Worm (Caenorhabditis elegans): ENCODE data around the gene fat-5.

Gene fat-5

DNA sequence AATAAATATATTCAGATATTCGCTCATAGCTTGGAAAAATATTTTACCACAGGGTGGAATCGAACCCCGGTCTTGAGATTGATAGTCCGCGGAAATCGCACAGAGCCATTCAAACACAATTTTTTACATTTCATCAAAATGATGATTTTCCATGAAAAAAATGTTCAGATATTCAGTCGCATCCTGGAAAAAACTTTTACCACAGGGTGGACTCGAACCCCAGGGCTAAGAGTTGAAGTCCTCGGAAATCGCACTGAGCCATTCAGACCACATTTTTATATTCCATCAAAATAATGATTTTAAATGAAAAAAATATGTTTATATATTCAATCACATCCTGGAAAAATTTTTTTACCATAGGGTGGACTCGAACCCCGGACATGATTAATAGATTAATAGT, 2.3 kb upstream of the fat-5 start:
- TF ChIP-seq tag-97 (GFP tag; IDR thresholded peaks at IDR 0.05), result no peak
- TF ChIP-seq lin-38 (GFP tag; IDR thresholded peaks at IDR 0.05), result 0 out of 2 replicates have a peak, but pooled peaks have one; percentile 22

DNA sequence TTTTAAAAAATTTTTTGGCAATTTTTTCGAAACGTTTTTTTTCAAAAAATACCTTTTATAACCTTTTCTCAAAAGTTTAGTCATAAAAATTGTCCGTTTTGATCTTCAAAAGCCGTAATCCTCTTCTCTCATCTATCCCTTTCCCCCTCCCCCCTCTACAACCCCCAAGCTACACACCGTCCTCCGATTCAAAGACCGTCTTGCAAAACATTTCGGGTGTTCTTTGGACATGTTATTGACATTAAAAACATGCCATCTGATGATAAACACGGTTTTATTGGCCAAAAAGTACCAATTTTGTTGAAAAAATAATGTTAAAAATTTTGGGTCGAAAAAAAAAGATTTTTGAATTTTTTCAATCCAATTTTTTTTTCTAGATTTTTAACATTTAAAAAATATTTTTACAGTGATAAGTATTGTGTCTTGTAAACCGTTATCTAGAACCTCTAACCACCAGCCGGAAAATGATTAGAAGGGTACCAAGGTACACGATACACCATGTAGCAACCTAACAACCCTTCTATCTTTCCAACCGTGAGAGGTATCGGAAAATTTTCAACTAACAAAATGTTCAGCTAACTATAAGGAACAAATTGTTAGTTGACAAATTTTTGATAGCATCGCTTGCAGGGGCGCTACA, 1.5 kb upstream of the fat-5 start:
- TF ChIP-seq lin-15B (tag; optimal IDR thresholded peaks at IDR 0.05), result no peak
- TF ChIP-seq daf-16 (GFP tag; optimal IDR thresholded peaks at IDR 0.05), result no peak
- peak; percentile 91 for TF ChIP-seq daf-16 (tag; optimal IDR thresholded peaks at IDR 0.05)
- TF ChIP-seq zfp-2 (tag; optimal IDR thresholded peaks at IDR 0.05), result no peak
- no peak for TF ChIP-seq unc-130 (GFP tag; optimal IDR thresholded peaks at IDR 0.05)
- peak; percentile 3 for TF ChIP-seq nhr-11 (tag; optimal IDR thresholded peaks at IDR 0.05)
- no peak for TF ChIP-seq tag-97 (GFP tag; IDR thresholded peaks at IDR 0.05)
- no peak for TF ChIP-seq duxl-1 (tag; optimal IDR thresholded peaks at IDR 0.05; ENCODE audit: poor library complexity)
- peak; percentile 29 for TF ChIP-seq hlh-11 (tag; optimal IDR thresholded peaks at IDR 0.05)
- TF ChIP-seq nhr-28 (tag; optimal IDR thresholded peaks at IDR 0.05), result peak; percentile 36
- no peak for TF ChIP-seq F44E2.7 (GFP tag; IDR thresholded peaks at IDR 0.05)
- no peak for TF ChIP-seq Y48G9A.11 (GFP tag; IDR thresholded peaks at IDR 0.05)
- no peak for TF ChIP-seq ceh-28 (tag; optimal IDR thresholded peaks at IDR 0.05)
- no peak for TF ChIP-seq cey-2 (tag; optimal IDR thresholded peaks at IDR 0.05; ENCODE audit: borderline replicate concordance, insufficient read depth)
- no peak for TF ChIP-seq tra-1 (GFP tag; IDR thresholded peaks at IDR 0.05)
- no peak for TF ChIP-seq mxl-3 (GFP tag; optimal IDR thresholded peaks at IDR 0.05)
- no peak for TF ChIP-seq dmd-8 (GFP tag; IDR thresholded peaks at IDR 0.05)
- TF ChIP-seq ztf-11 (tag; optimal IDR thresholded peaks at IDR 0.05), result no peak

ce11 chrV:17728336-17728735, 3.5 kb downstream of the fat-5 start:
- no peak for TF ChIP-seq dmd-8 (GFP tag; IDR thresholded peaks at IDR 0.05)
- TF ChIP-seq mdl-1 (tag; optimal IDR thresholded peaks at IDR 0.05), result no peak
- no peak for TF ChIP-seq fos-1 (tag; optimal IDR thresholded peaks at IDR 0.05)
- TF ChIP-seq egl-43 (GFP tag; IDR thresholded peaks at IDR 0.05), result no peak
- TF ChIP-seq gei-8 (GFP tag; optimal IDR thresholded peaks at IDR 0.05), result no peak
- no peak for TF ChIP-seq madf-5 (GFP tag; IDR thresholded peaks at IDR 0.05)
- no peak for TF ChIP-seq ceh-28 (tag; optimal IDR thresholded peaks at IDR 0.05)
- no peak for TF ChIP-seq zag-1 (tag; optimal IDR thresholded peaks at IDR 0.05)
- TF ChIP-seq nhr-10 (tag; optimal IDR thresholded peaks at IDR 0.05), result no peak

ce11 chrV:17728757-17729156, 4.0 kb downstream of the fat-5 start:
- TF ChIP-seq spr-3 (GFP tag; optimal IDR thresholded peaks at IDR 0.05) (no peak), F44E2.7 (GFP tag; IDR thresholded peaks at IDR 0.05) (no peak), dmd-8 (GFP tag; IDR thresholded peaks at IDR 0.05) (no peak), nhr-11 (tag; optimal IDR thresholded peaks at IDR 0.05) (peak; percentile 60), unc-130 (GFP tag; optimal IDR thresholded peaks at IDR 0.05) (no peak), dve-1 (tag; optimal IDR thresholded peaks at IDR 0.05; ENCODE audit: insufficient read depth) (no peak), daf-16 (GFP tag; optimal IDR thresholded peaks at IDR 0.05) (peak in 1 of 2 experiments; percentile 40), daf-16 (tag; optimal IDR thresholded peaks at IDR 0.05) (no peak), T26A8.4 (GFP tag; IDR thresholded peaks at IDR 0.05) (no peak), nhr-77 (tag; optimal IDR thresholded peaks at IDR 0.05) (no peak), daf-12 (tag; optimal IDR thresholded peaks at IDR 0.05) (no peak), daf-8 (GFP tag; IDR thresholded peaks at IDR 0.05) (no peak), mxl-2 (GFP tag; conservative IDR thresholded peaks at IDR 0.05) (no peak), nhr-48 (tag; optimal IDR thresholded peaks at IDR 0.05) (no peak), unc-62 (GFP tag; optimal IDR thresholded peaks at IDR 0.05 in 1 of 2) (peak in 1 of 2 experiments; percentile 96), unc-62 (tag; optimal IDR thresholded peaks at IDR 0.05) (no peak), nhr-6 (tag; optimal IDR thresholded peaks at IDR 0.05) (no peak), pha-4 (GFP tag; IDR thresholded peaks at IDR 0.05) (no peak), pha-4 (tag; optimal IDR thresholded peaks at IDR 0.05) (no peak), hlh-11 (tag; optimal IDR thresholded peaks at IDR 0.05) (peak; percentile 38), mes-2 (tag; optimal IDR thresholded peaks at IDR 0.05; ENCODE audit: poor library complexity, severe bottlenecking) (no peak), ceh-20 (GFP tag; IDR thresholded peaks at IDR 0.05) (0 out of 2 replicates have a peak, but pooled peaks have one; percentile 29), tag-97 (GFP tag; IDR thresholded peaks at IDR 0.05) (no peak)

All from whole organism, L4 larva.